Worm (Caenorhabditis elegans) whole organism, early embryonic: ENCODE measurements around the gene srh-246.
"Not testable (repeated sequence)": the region's sequence is repeated elsewhere in the genome, so short reads cannot be mapped to it uniquely, and the experiment has no call there.

Source experiments
- B0310.2 ChIP-seq: sonication (generic microtip); optimal IDR thresholded peaks from 2 replicates; lab custom pipeline; 2016; ENCODE audit warnings: mild to moderate bottlenecking, missing genetic modification characterization, missing compliant biosample characterization
- aly-1 ChIP-seq: sonication (generic microtip); optimal IDR thresholded peaks from 2 replicates; lab custom pipeline; 2016; ENCODE audit warnings: missing genetic modification characterization, missing compliant biosample characterization
- ama-1 ChIP-seq: fragments of 150-350 bp; optimal IDR thresholded peaks from 2 replicates; lab custom pipeline; 2014
- ceh-13 ChIP-seq: fragments of 200-800 bp; sonication (Bioruptor generic); optimal IDR thresholded peaks from 2 replicates; lab custom pipeline; 2018; ENCODE audit warnings: mild to moderate bottlenecking, missing genetic modification characterization, missing compliant biosample characterization
- ceh-36 ChIP-seq: sonication (generic microtip); optimal IDR thresholded peaks from 2 replicates; lab custom pipeline; 2016; ENCODE audit warnings: missing genetic modification characterization, inconsistent platforms, missing compliant biosample characterization
- flt-1 ChIP-seq: fragments of 200-800 bp; sonication (Bioruptor generic); IDR thresholded peaks from 2 replicates; pipeline ENCODE4 v1.3.6; 2022; ENCODE audit warnings: missing genetic modification characterization, missing compliant biosample characterization
- hmbx-1 ChIP-seq: sonication (generic microtip); optimal IDR thresholded peaks from 2 replicates; lab custom pipeline; 2016; ENCODE audit warnings: mild to moderate bottlenecking, missing genetic modification characterization, missing compliant biosample characterization
- hmg-4 ChIP-seq: fragments of 200-800 bp; sonication (Bioruptor generic); optimal IDR thresholded peaks from 2 replicates; lab custom pipeline; 2018; ENCODE audit warnings: mild to moderate bottlenecking, missing genetic modification characterization, missing compliant biosample characterization
- hnd-1 ChIP-seq: sonication (generic microtip); optimal IDR thresholded peaks from 2 replicates; lab custom pipeline; 2016; ENCODE audit warnings: missing genetic modification characterization, missing compliant biosample characterization
- scrt-1 ChIP-seq: fragments of 200-800 bp; sonication (Bioruptor generic); IDR thresholded peaks from 2 replicates; pipeline ENCODE4 v1.3.6; 2022; ENCODE audit warnings: missing genetic modification characterization, missing compliant biosample characterization
- sea-1 ChIP-seq: fragments of 200-800 bp; sonication (Bioruptor generic); conservative IDR thresholded peaks from 2 replicates; pipeline ENCODE4 v1.3.6; 2022; ENCODE audit warnings: missing genetic modification characterization, missing compliant biosample characterization
- tbx-11 ChIP-seq: fragments of 200-800 bp; sonication (Bioruptor generic); IDR thresholded peaks from 2 replicates; pipeline ENCODE4 v1.3.6; 2022; ENCODE audit warnings: missing genetic modification characterization, missing compliant biosample characterization
- tbx-37 ChIP-seq: fragments of 200-800 bp; sonication (Bioruptor generic); conservative IDR thresholded peaks from 2 replicates; pipeline ENCODE4 v1.3.6; 2022; ENCODE audit warnings: missing genetic modification reagents, missing genetic modification characterization, missing compliant biosample characterization
- tra-4 ChIP-seq: sonication (generic microtip); optimal IDR thresholded peaks from 2 replicates; lab custom pipeline; 2017; ENCODE audit warnings: missing genetic modification characterization, missing compliant biosample characterization

DNA sequence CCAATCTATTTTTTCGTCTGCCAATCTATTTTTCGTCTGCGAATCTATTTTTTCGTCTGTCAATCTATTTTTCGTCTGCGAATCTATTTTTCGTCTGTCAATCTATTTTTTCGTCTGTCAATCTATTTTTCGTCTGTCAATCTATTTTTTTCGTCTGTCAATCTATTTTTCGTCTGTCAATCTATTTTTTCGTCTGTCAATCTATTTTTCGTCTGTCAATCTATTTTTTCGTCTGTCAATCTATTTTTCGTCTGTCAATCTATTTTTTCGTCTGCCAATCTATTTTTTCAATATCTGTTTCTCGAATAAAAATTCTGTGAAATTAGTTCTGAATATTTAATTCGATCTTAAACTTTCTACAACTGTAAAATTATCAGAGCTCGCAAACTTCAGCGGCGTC lies 562 bp upstream of the srh-246 start:
- TF ChIP-seq ama-1 (lab: Kevin White, UChicago); hmg-4 (GFP tag; lab: Kevin White, UChicago); scrt-1 (GFP tag; lab: Robert Waterston, UW); ceh-13 (GFP tag; lab: Kevin White, UChicago); B0310.2 (tag; lab: Kevin White, UChicago); sea-1 (GFP tag; lab: Robert Waterston, UW); aly-1; hnd-1; hmbx-1 (tag; lab: Kevin White, UChicago); ceh-36 (tag; lab: Kevin White, UChicago); flt-1 (GFP tag; lab: Robert Waterston, UW); tra-4: not testable (repeated sequence)
- TF ChIP-seq tbx-11 (peak; percentile 45; the same call in 1 of the 2 replicates), tbx-37 (GFP tag; lab: Robert Waterston, UW) (peak; percentile 75)
